Worm (Caenorhabditis elegans) whole organism, L2 larva: ENCODE measurements around the gene pzf-1.

Experiments
- C34F6.9 ChIP-seq: fragments of 150-350 bp; optimal IDR thresholded peaks from 2 replicates; lab custom pipeline; 2014; ENCODE audit warnings: missing biosample characterization, missing genetic modification characterization
- F13H6.1 ChIP-seq: sonication (generic microtip); optimal IDR thresholded peaks from 2 replicates; lab custom pipeline; 2016; ENCODE audit warnings: missing genetic modification characterization, missing compliant biosample characterization
- R02D3.7 ChIP-seq: fragments of 150-350 bp; optimal IDR thresholded peaks from 2 replicates; lab custom pipeline; 2014; ENCODE audit warnings: missing biosample characterization, missing genetic modification characterization
- Y55F3AM.14 ChIP-seq: fragments of 200-800 bp; sonication (Bioruptor generic); optimal IDR thresholded peaks from 2 replicates; lab custom pipeline; 2018; ENCODE audit warnings: mild to moderate bottlenecking, missing genetic modification characterization, missing compliant biosample characterization
- ZK546.5 ChIP-seq: sonication (generic microtip); optimal IDR thresholded peaks from 2 replicates; lab custom pipeline; 2017; ENCODE audit warnings: missing biosample characterization, missing genetic modification characterization
- alr-1 ChIP-seq: fragments of 150-350 bp; optimal IDR thresholded peaks from 2 replicates; lab custom pipeline; 2014; ENCODE audit warnings: missing biosample characterization, missing genetic modification characterization
- aly-2 ChIP-seq: fragments of 150-350 bp; optimal IDR thresholded peaks from 2 replicates; lab custom pipeline; 2014; ENCODE audit warnings: missing biosample characterization, missing genetic modification characterization
- ama-1 ChIP-seq: fragments of 150-350 bp; optimal IDR thresholded peaks from 2 replicates; lab custom pipeline; 2018; ENCODE audit warnings: inconsistent platforms
- blmp-1 ChIP-seq: sonication (generic microtip); optimal IDR thresholded peaks from 2 replicates; lab custom pipeline; 2017; ENCODE audit warnings: missing genetic modification characterization, mild to moderate bottlenecking, missing compliant biosample characterization, antibody characterized with exemption, moderate library complexity; ENCODE audit not compliant: insufficient read depth
- ceh-16 ChIP-seq: fragments of 150-350 bp; optimal IDR thresholded peaks from 2 replicates; lab custom pipeline; 2014; ENCODE audit warnings: missing biosample characterization, missing genetic modification characterization
- ceh-82 ChIP-seq: fragments of 150-350 bp; optimal IDR thresholded peaks from 2 replicates; lab custom pipeline; 2014; ENCODE audit warnings: missing biosample characterization, missing genetic modification characterization
- crh-2 ChIP-seq: sonication (generic microtip); optimal IDR thresholded peaks from 2 replicates; lab custom pipeline; 2017; ENCODE audit warnings: missing biosample characterization, missing genetic modification characterization
- dmd-4 ChIP-seq: sonication (generic microtip); optimal IDR thresholded peaks from 2 replicates; lab custom pipeline; 2017; ENCODE audit warnings: missing biosample characterization, missing genetic modification characterization
- egl-27 ChIP-seq: sonication (generic microtip); optimal IDR thresholded peaks from 3 replicates; lab custom pipeline; 2017; ENCODE audit warnings: missing biosample characterization, missing genetic modification reagents, missing genetic modification characterization
- elt-1 ChIP-seq: fragments of 150-350 bp; optimal IDR thresholded peaks from 2 replicates; lab custom pipeline; 2014; ENCODE audit warnings: missing biosample characterization, missing genetic modification characterization
- elt-3 ChIP-seq: sonication (generic microtip); optimal IDR thresholded peaks from 2 replicates; lab custom pipeline; 2017; ENCODE audit warnings: missing biosample characterization, missing genetic modification characterization
- fos-1 ChIP-seq: fragments of 150-350 bp; optimal IDR thresholded peaks from 2 replicates; lab custom pipeline; 2014; ENCODE audit warnings: missing biosample characterization, missing genetic modification characterization
- gmeb-1 ChIP-seq: fragments of 150-350 bp; optimal IDR thresholded peaks from 2 replicates; lab custom pipeline; 2014; ENCODE audit warnings: missing biosample characterization, missing genetic modification characterization
- lin-11 ChIP-seq: fragments of 150-350 bp; sonication (generic microtip); optimal IDR thresholded peaks from 2 replicates; lab custom pipeline; 2014; ENCODE audit warnings: missing biosample characterization, missing genetic modification characterization, inconsistent platforms, mixed read lengths
- lin-13 ChIP-seq: fragments of 150-350 bp; optimal IDR thresholded peaks from 2 replicates; lab custom pipeline; 2014; ENCODE audit warnings: missing biosample characterization, missing genetic modification reagents, missing genetic modification characterization
- lin-39 ChIP-seq: fragments of 150-350 bp; optimal IDR thresholded peaks from 2 replicates; lab custom pipeline; 2014; ENCODE audit warnings: missing biosample characterization, missing genetic modification reagents, missing genetic modification characterization
- lsy-2 ChIP-seq, 2 experiments: fragments of 150-350 bp in 1 of 2; sonication (generic microtip) in 1 of 2; optimal IDR thresholded peaks; 2 replicates each; lab custom pipeline; 2014 to 2017; ENCODE audit warnings: missing biosample characterization in 2 of 2, missing genetic modification characterization in 2 of 2
- mab-5 ChIP-seq: fragments of 150-350 bp; optimal IDR thresholded peaks from 2 replicates; lab custom pipeline; 2014; ENCODE audit warnings: missing biosample characterization, missing genetic modification characterization
- mbf-1 ChIP-seq: sonication (generic microtip); optimal IDR thresholded peaks from 2 replicates; lab custom pipeline; 2017; ENCODE audit warnings: missing biosample characterization, missing genetic modification characterization
- mdl-1 ChIP-seq, 2 experiments: fragments of 150-350 bp in 1 of 2; sonication (generic microtip) in 1 of 2; optimal IDR thresholded peaks; 2 replicates each; lab custom pipeline; 2017; ENCODE audit warnings: missing biosample characterization in 2 of 2, missing genetic modification characterization in 2 of 2
- nhr-10 ChIP-seq: sonication (generic microtip); optimal IDR thresholded peaks from 2 replicates; lab custom pipeline; 2017; ENCODE audit warnings: missing biosample characterization, missing genetic modification characterization
- nhr-11 ChIP-seq: fragments of 150-350 bp; optimal IDR thresholded peaks from 2 replicates; lab custom pipeline; 2014; ENCODE audit warnings: missing biosample characterization, missing genetic modification characterization
- nhr-12 ChIP-seq: fragments of 150-350 bp; optimal IDR thresholded peaks from 2 replicates; lab custom pipeline; 2014; ENCODE audit warnings: missing biosample characterization, missing genetic modification characterization
- nhr-129 ChIP-seq: fragments of 150-350 bp; optimal IDR thresholded peaks from 2 replicates; lab custom pipeline; 2014; ENCODE audit warnings: missing biosample characterization, missing genetic modification characterization
- nhr-21 ChIP-seq: fragments of 150-350 bp; optimal IDR thresholded peaks from 2 replicates; lab custom pipeline; 2014; ENCODE audit warnings: missing biosample characterization, missing genetic modification characterization
- nhr-23 ChIP-seq: fragments of 150-350 bp; optimal IDR thresholded peaks from 2 replicates; lab custom pipeline; 2014; ENCODE audit warnings: missing biosample characterization, missing genetic modification reagents, missing genetic modification characterization
- nhr-237 ChIP-seq: fragments of 150-350 bp; optimal IDR thresholded peaks from 2 replicates; lab custom pipeline; 2014; ENCODE audit warnings: missing biosample characterization, missing genetic modification characterization
- nhr-25 ChIP-seq: fragments of 150-350 bp; sonication (generic microtip); optimal IDR thresholded peaks from 3 replicates; lab custom pipeline; 2014; ENCODE audit warnings: missing biosample characterization, missing genetic modification characterization
- nhr-6 ChIP-seq: fragments of 150-350 bp; optimal IDR thresholded peaks from 2 replicates; lab custom pipeline; 2014; ENCODE audit warnings: missing biosample characterization, missing genetic modification characterization
- nhr-77 ChIP-seq: fragments of 150-350 bp; optimal IDR thresholded peaks from 2 replicates; lab custom pipeline; 2014; ENCODE audit warnings: missing biosample characterization, missing genetic modification characterization
- peb-1 ChIP-seq: fragments of 150-350 bp; optimal IDR thresholded peaks from 2 replicates; lab custom pipeline; 2014; ENCODE audit warnings: missing biosample characterization, missing genetic modification characterization
- sem-4 ChIP-seq: fragments of 150-350 bp; optimal IDR thresholded peaks from 2 replicates; lab custom pipeline; 2014; ENCODE audit warnings: missing biosample characterization, missing genetic modification reagents, missing genetic modification characterization
- skn-1 ChIP-seq: sonication (generic microtip); optimal IDR thresholded peaks from 2 replicates; lab custom pipeline; 2017; ENCODE audit warnings: missing biosample characterization, missing genetic modification characterization
- sma-3 ChIP-seq: sonication (generic microtip); optimal IDR thresholded peaks from 2 replicates; lab custom pipeline; 2016; ENCODE audit warnings: missing genetic modification reagents, missing genetic modification characterization, missing compliant biosample characterization
- sma-9 ChIP-seq, 2 experiments: fragments of 150-350 bp in 1 of 2; sonication (generic microtip) in 1 of 2; optimal IDR thresholded peaks; 2 replicates each; lab custom pipeline; 2014 to 2016; ENCODE audit warnings: missing genetic modification characterization in 2 of 2, mild to moderate bottlenecking in 1 of 2, missing biosample characterization in 1 of 2, missing compliant biosample characterization in 1 of 2, missing genetic modification reagents in 1 of 2, moderate library complexity in 1 of 2
- snpc-4 ChIP-seq: fragments of 150-350 bp; optimal IDR thresholded peaks from 2 replicates; lab custom pipeline; 2014; ENCODE audit warnings: missing biosample characterization, missing genetic modification characterization
- unc-39 ChIP-seq: fragments of 150-350 bp; optimal IDR thresholded peaks from 2 replicates; lab custom pipeline; 2014; ENCODE audit warnings: missing biosample characterization, missing genetic modification characterization
- unc-55 ChIP-seq: fragments of 150-350 bp; sonication (generic microtip); optimal IDR thresholded peaks from 3 replicates; lab custom pipeline; 2014; ENCODE audit warnings: missing biosample characterization, missing genetic modification reagents, missing genetic modification characterization
- unc-62 ChIP-seq: fragments of 150-350 bp; optimal IDR thresholded peaks from 2 replicates; lab custom pipeline; 2014; ENCODE audit warnings: missing biosample characterization, missing genetic modification reagents, missing genetic modification characterization
- zag-1 ChIP-seq: fragments of 150-350 bp; optimal IDR thresholded peaks from 2 replicates; lab custom pipeline; 2014; ENCODE audit warnings: missing biosample characterization, missing genetic modification characterization
- ztf-1 ChIP-seq: fragments of 200-800 bp; sonication (Bioruptor generic); conservative IDR thresholded peaks from 2 replicates; pipeline ENCODE4 v1.3.6; 2022; ENCODE audit warnings: missing genetic modification characterization, missing compliant biosample characterization
- ztf-11 ChIP-seq: sonication (generic microtip); optimal IDR thresholded peaks from 2 replicates; lab custom pipeline; 2017; ENCODE audit warnings: missing biosample characterization, missing genetic modification characterization
- ztf-4 ChIP-seq: fragments of 150-350 bp; optimal IDR thresholded peaks from 2 replicates; lab custom pipeline; 2014; ENCODE audit warnings: missing biosample characterization, missing genetic modification characterization

pzf-1 gene

ce11 chrV:15884698-15885097 is 43.5 kb downstream of the pzf-1 start, which contains the start of gene oac-42:
oac-42 (minus strand) TSS chrV:15884798.
- TF ChIP-seq unc-39 (tag; lab: Kevin White, UChicago), result no peak
- TF ChIP-seq, all 48 proteins: peak for 0

- TF ChIP-seq C34F6.9 (tag; lab: Kevin White, UChicago) (peak; percentile 73), gmeb-1 (tag; lab: Kevin White, UChicago) (peak; percentile 25), lsy-2 (tag; optimal IDR thresholded peaks at IDR 0.05; lab: Kevin White, UChicago) (peak in 1 of 2 experiments; percentile 9), sem-4 (tag; lab: Kevin White, UChicago) (no peak), mab-5 (tag; lab: Kevin White, UChicago) (no peak), ztf-1 (GFP tag; lab: Robert Waterston, UW) (no peak), ceh-82 (tag; lab: Kevin White, UChicago) (no peak), unc-62 (GFP tag; lab: Kevin White, UChicago) (no peak), lin-11 (no peak), nhr-11 (tag; lab: Kevin White, UChicago) (no peak), F13H6.1 (peak; percentile 57), nhr-237 (tag; lab: Kevin White, UChicago) (no peak), nhr-23 (tag; lab: Kevin White, UChicago) (no peak), fos-1 (tag; lab: Kevin White, UChicago) (peak; percentile 85), skn-1 (tag; lab: Kevin White, UChicago) (peak; percentile 98), elt-1 (no peak), nhr-21 (peak; percentile 57), lin-39 (tag; lab: Kevin White, UChicago) (no peak), aly-2 (no peak), mbf-1 (tag; lab: Kevin White, UChicago) (no peak), elt-3 (tag; lab: Kevin White, UChicago) (no peak), unc-39 (tag; lab: Kevin White, UChicago) (no peak), unc-55 (GFP tag; lab: Kevin White, UChicago) (peak; percentile 57), nhr-129 (tag; lab: Kevin White, UChicago) (peak; percentile 94), nhr-12 (tag; lab: Kevin White, UChicago) (no peak), snpc-4 (no peak), nhr-77 (tag; lab: Kevin White, UChicago) (no peak), alr-1 (tag; lab: Kevin White, UChicago) (no peak), ztf-4 (no peak), ztf-11 (tag; lab: Kevin White, UChicago) (no peak), ZK546.5 (tag; lab: Kevin White, UChicago) (no peak), sma-9 (GFP tag; optimal IDR thresholded peaks at IDR 0.05; lab: Kevin White, UChicago) (peak; percentile 10), sma-9 (tag; optimal IDR thresholded peaks at IDR 0.05; lab: Kevin White, UChicago) (no peak), egl-27 (tag; lab: Kevin White, UChicago) (no peak), R02D3.7 (tag; lab: Kevin White, UChicago) (no peak), Y55F3AM.14 (GFP tag; lab: Kevin White, UChicago) (no peak), nhr-10 (tag; lab: Kevin White, UChicago) (no peak), crh-2 (tag; lab: Kevin White, UChicago) (peak; percentile 79), zag-1 (no peak), blmp-1 (tag; lab: Kevin White, UChicago) (peak; percentile 5), ceh-16 (tag; lab: Kevin White, UChicago) (no peak), lin-13 (GFP tag; lab: Kevin White, UChicago) (peak; percentile 19), sma-3 (GFP tag; lab: Kevin White, UChicago) (peak; percentile 54), nhr-6 (tag; lab: Kevin White, UChicago) (peak; percentile 14), nhr-25 (tag; lab: Kevin White, UChicago) (peak; percentile 47), ama-1 (no peak), peb-1 (tag; lab: Kevin White, UChicago) (no peak), mdl-1 (tag; optimal IDR thresholded peaks at IDR 0.05; lab: Kevin White, UChicago) (no peak), dmd-4 (tag; lab: Kevin White, UChicago) (no peak)
These were observed 47.5 kb downstream of the pzf-1 start for ce11 chrV:15880705-15881104.
